Comparison of ENCODE assay signal across 4 worm cellular contexts in genomic region chrV:10901125-10901524, ce11.
A peak's percentile ranks its signal among the peaks of the same experiment; 100 is the strongest.
TF ChIP-seq lines count a peak whose summit lies in the region.

spp-16 (minus strand) TSS chrV:10901303.

TF ChIP-seq in whole organism, L2 larva, 48 proteins besides CTCF, POLR2A, EP300 and RAD21:
- peak; percentile 37 for TF ChIP-seq fos-1 (tag; optimal IDR thresholded peaks at IDR 0.05; lab: Kevin White, UChicago)
- no peak for TF ChIP-seq mbf-1 (tag; optimal IDR thresholded peaks at IDR 0.05; lab: Kevin White, UChicago)

TF ChIP-seq in whole organism, L3 larva, 47 proteins besides CTCF, POLR2A, EP300 and RAD21:
- TF ChIP-seq pqm-1 (tag; optimal IDR thresholded peaks at IDR 0.05; lab: Kevin White, UChicago) (peak; percentile 25), sea-2 (GFP tag; optimal IDR thresholded peaks at IDR 0.05; lab: Kevin White, UChicago) (no peak), elt-2 (tag; optimal IDR thresholded peaks at IDR 0.05; lab: Kevin White, UChicago) (peak; percentile 56)

TF ChIP-seq in whole organism, L4 larva, 104 proteins besides CTCF, POLR2A, EP300 and RAD21:
- TF ChIP-seq nhr-6 (tag; optimal IDR thresholded peaks at IDR 0.05; lab: Kevin White, UChicago), result no peak
- no peak for TF ChIP-seq dmd-6 (GFP tag; IDR thresholded peaks at IDR 0.05; lab: Robert Waterston, UW)
- TF ChIP-seq Y75B8A.6 (GFP tag; IDR thresholded peaks at IDR 0.05; lab: Robert Waterston, UW), result no peak
- TF ChIP-seq nhr-11 (tag; optimal IDR thresholded peaks at IDR 0.05; lab: Kevin White, UChicago), result no peak
- TF ChIP-seq pqm-1 (tag; optimal IDR thresholded peaks at IDR 0.05; lab: Kevin White, UChicago), result peak; percentile 53
- TF ChIP-seq zfp-2 (tag; optimal IDR thresholded peaks at IDR 0.05; lab: Kevin White, UChicago), result no peak
- TF ChIP-seq nhr-28 (tag; optimal IDR thresholded peaks at IDR 0.05; lab: Kevin White, UChicago), result peak; percentile 44
- peak; percentile 16 for TF ChIP-seq dve-1 (tag; optimal IDR thresholded peaks at IDR 0.05; lab: Kevin White, UChicago; ENCODE audit: insufficient read depth)
- no peak for TF ChIP-seq rbr-2 (tag; optimal IDR thresholded peaks at IDR 0.05; lab: Kevin White, UChicago)
- TF ChIP-seq lin-1 (GFP tag; IDR thresholded peaks at IDR 0.05; lab: Robert Waterston, UW), result no peak
- no peak for TF ChIP-seq lin-15B (tag; optimal IDR thresholded peaks at IDR 0.05; lab: Kevin White, UChicago)
- TF ChIP-seq nhr-25 (tag; optimal IDR thresholded peaks at IDR 0.05; lab: Kevin White, UChicago; ENCODE audit: borderline replicate concordance, insufficient read depth), result no peak

TF ChIP-seq in whole organism, young adult, 124 proteins besides CTCF, POLR2A, EP300 and RAD21:
- TF ChIP-seq nhr-80 (tag; optimal IDR thresholded peaks at IDR 0.05; lab: Kevin White, UChicago), result peak; percentile 50
- no peak for TF ChIP-seq let-607 (tag; optimal IDR thresholded peaks at IDR 0.05; lab: Kevin White, UChicago)
- TF ChIP-seq ceh-27 (GFP tag; optimal IDR thresholded peaks at IDR 0.05; lab: Kevin White, UChicago), result no peak
